Worm (Caenorhabditis elegans) whole organism, L4 larva: ENCODE results near the gene lgc-8.
A peak's percentile ranks its signal among the peaks of the same experiment; 100 is the strongest.
"Not testable (repeated sequence)": the region's sequence is repeated elsewhere in the genome, so short reads cannot be mapped to it uniquely, and the experiment has no call there.

Experiments
- F26F4.8 ChIP-seq: fragments of 200-800 bp; sonication (Bioruptor generic); conservative IDR thresholded peaks from 2 replicates; pipeline ENCODE4 v1.3.6; 2022; ENCODE audit warnings: missing genetic modification characterization, missing compliant biosample characterization
- F44E2.7 ChIP-seq: fragments of 200-800 bp; sonication (Bioruptor generic); IDR thresholded peaks from 2 replicates; pipeline ENCODE4 v2.1.2; 2022; ENCODE audit warnings: missing genetic modification characterization, missing compliant biosample characterization
- T20F7.1 ChIP-seq: fragments of 200-800 bp; sonication (Bioruptor generic); optimal IDR thresholded peaks from 2 replicates; lab custom pipeline; 2018; ENCODE audit warnings: mild to moderate bottlenecking, missing genetic modification characterization, missing compliant biosample characterization
- aha-1 ChIP-seq: fragments of 150-350 bp; peaks from one replicate; lab custom pipeline; 2014; ENCODE audit warnings: missing biosample characterization, missing genetic modification characterization
- ceh-62 ChIP-seq: sonication (generic microtip); optimal IDR thresholded peaks from 2 replicates; lab custom pipeline; 2017; ENCODE audit warnings: missing biosample characterization, missing genetic modification characterization
- ceh-82 ChIP-seq: sonication (generic microtip); optimal IDR thresholded peaks from 2 replicates; lab custom pipeline; 2017; ENCODE audit warnings: missing biosample characterization, missing genetic modification characterization
- ctbp-1 ChIP-seq: fragments of 200-800 bp; sonication (Bioruptor generic); IDR thresholded peaks from 2 replicates; pipeline ENCODE4 v1.3.6; 2022; ENCODE audit warnings: missing genetic modification reagents, missing genetic modification characterization, missing compliant biosample characterization
- daf-19 ChIP-seq: fragments of 200-800 bp; sonication (Bioruptor generic); conservative IDR thresholded peaks from 2 replicates; pipeline ENCODE4 v1.3.6; 2022; ENCODE audit warnings: missing genetic modification characterization, missing compliant biosample characterization
- dmd-6 ChIP-seq: fragments of 200-800 bp; sonication (Bioruptor generic); IDR thresholded peaks from 2 replicates; pipeline ENCODE4 v1.3.6; 2022; ENCODE audit warnings: missing genetic modification reagents, missing genetic modification characterization, missing compliant biosample characterization
- dmd-9 ChIP-seq: fragments of 200-800 bp; sonication (Bioruptor generic); IDR thresholded peaks from 2 replicates; pipeline ENCODE4 v1.3.6; 2022; ENCODE audit warnings: missing genetic modification reagents, missing genetic modification characterization, missing compliant biosample characterization
- dve-1 ChIP-seq: sonication (generic microtip); optimal IDR thresholded peaks from 2 replicates; lab custom pipeline; 2017; ENCODE audit warnings: antibody characterized with exemption, mild to moderate bottlenecking, missing genetic modification characterization, missing compliant biosample characterization; ENCODE audit not compliant: insufficient read depth
- hif-1 ChIP-seq, 2 experiments: sonication (generic microtip); optimal IDR thresholded peaks; 2 replicates each; lab custom pipeline; 2016 to 2017; ENCODE audit warnings: missing compliant biosample characterization in 2 of 2, missing genetic modification characterization in 2 of 2, missing genetic modification reagents in 2 of 2, missing genotype in 2 of 2, mild to moderate bottlenecking in 1 of 2
- hlh-11 ChIP-seq: fragments of 200-800 bp; sonication (Bioruptor generic); optimal IDR thresholded peaks from 2 replicates; lab custom pipeline; 2018; ENCODE audit warnings: mild to moderate bottlenecking, missing genetic modification characterization, missing compliant biosample characterization
- hlh-30 ChIP-seq: sonication (generic microtip); optimal IDR thresholded peaks from 2 replicates; lab custom pipeline; 2017; ENCODE audit warnings: antibody characterized with exemption, mild to moderate bottlenecking, missing genetic modification characterization, missing compliant biosample characterization; ENCODE audit not compliant: insufficient read depth
- hmg-1.1 ChIP-seq: fragments of 200-800 bp; sonication (Bioruptor generic); IDR thresholded peaks from 2 replicates; pipeline ENCODE4 v1.3.6; 2022; ENCODE audit warnings: missing genetic modification reagents, missing genetic modification characterization, missing compliant biosample characterization
- lin-13 ChIP-seq: fragments of 150-350 bp; optimal IDR thresholded peaks from 2 replicates; lab custom pipeline; 2014; ENCODE audit warnings: missing biosample characterization, missing genetic modification reagents, missing genetic modification characterization
- lin-38 ChIP-seq: fragments of 200-800 bp; sonication (Bioruptor generic); IDR thresholded peaks from 2 replicates; pipeline ENCODE4 v1.3.6; 2022; ENCODE audit warnings: missing genetic modification reagents, missing genetic modification characterization, missing compliant biosample characterization
- lsy-2 ChIP-seq, 2 experiments: fragments of 150-350 bp in 1 of 2; sonication (generic microtip) in 1 of 2; optimal IDR thresholded peaks; 2 replicates each; lab custom pipeline; 2014 to 2017; ENCODE audit warnings: missing biosample characterization in 2 of 2, missing genetic modification characterization in 2 of 2
- madf-5 ChIP-seq, 2 experiments: fragments of 200-800 bp; sonication (Bioruptor generic); IDR thresholded peaks; 2 replicates each; pipeline ENCODE4 v1.3.6; 2022; ENCODE audit warnings: missing compliant biosample characterization in 2 of 2, missing genetic modification characterization in 2 of 2
- madf-9 ChIP-seq: fragments of 200-800 bp; sonication (Bioruptor generic); conservative IDR thresholded peaks from 2 replicates; pipeline ENCODE4 v1.3.6; 2022; ENCODE audit warnings: missing genetic modification reagents, missing genetic modification characterization, missing compliant biosample characterization
- mdl-1 ChIP-seq, 2 experiments: fragments of 150-350 bp in 1 of 2; sonication (generic microtip) in 1 of 2; optimal IDR thresholded peaks; 2 replicates each; lab custom pipeline; 2014 to 2017; ENCODE audit warnings: missing biosample characterization in 2 of 2, missing genetic modification characterization in 2 of 2
- mep-1 ChIP-seq: fragments of 150-350 bp; sonication (generic microtip); optimal IDR thresholded peaks from 3 replicates; lab custom pipeline; 2014; ENCODE audit warnings: missing biosample characterization, missing genetic modification characterization
- mxl-2 ChIP-seq: fragments of 200-800 bp; sonication (Bioruptor generic); conservative IDR thresholded peaks from 2 replicates; pipeline ENCODE4 v1.3.6; 2022; ENCODE audit warnings: missing genetic modification reagents, missing genetic modification characterization, missing compliant biosample characterization
- mxl-3 ChIP-seq: fragments of 200-800 bp; sonication (Bioruptor generic); optimal IDR thresholded peaks from 2 replicates; lab custom pipeline; 2018; ENCODE audit warnings: mild to moderate bottlenecking, missing genetic modification characterization, missing compliant biosample characterization
- nhr-11 ChIP-seq: fragments of 150-350 bp; optimal IDR thresholded peaks from 2 replicates; lab custom pipeline; 2014; ENCODE audit warnings: missing biosample characterization, missing genetic modification characterization
- nhr-28 ChIP-seq: fragments of 150-350 bp; optimal IDR thresholded peaks from 2 replicates; lab custom pipeline; 2014; ENCODE audit warnings: missing biosample characterization, missing genetic modification characterization
- nhr-76 ChIP-seq: fragments of 150-350 bp; optimal IDR thresholded peaks from 2 replicates; lab custom pipeline; 2014; ENCODE audit warnings: missing biosample characterization, missing genetic modification characterization
- pha-4 ChIP-seq, 2 experiments: fragments of 150-350 bp in 1 of 2; fragments of 200-800 bp in 1 of 2; sonication (Bioruptor generic) in 1 of 2; IDR thresholded peaks in 1 of 2; optimal IDR thresholded peaks in 1 of 2; 2 replicates each; pipeline versions ENCODE4 v1.3.6 to Lab custom; 2014 to 2022; ENCODE audit warnings: missing genetic modification characterization in 2 of 2, missing genetic modification reagents in 2 of 2, missing biosample characterization in 1 of 2, missing compliant biosample characterization in 1 of 2
- saeg-2 ChIP-seq: fragments of 200-800 bp; sonication (Bioruptor generic); IDR thresholded peaks from 2 replicates; pipeline ENCODE4 v1.3.6; 2022; ENCODE audit warnings: missing genetic modification reagents, missing genetic modification characterization, missing compliant biosample characterization
- set-16 ChIP-seq: fragments of 200-800 bp; sonication (Bioruptor generic); IDR thresholded peaks from 2 replicates; pipeline ENCODE4 v1.3.6; 2022; ENCODE audit warnings: missing genetic modification reagents, missing genetic modification characterization, missing compliant biosample characterization
- skn-1 ChIP-seq: fragments of 150-350 bp; optimal IDR thresholded peaks from 2 replicates; lab custom pipeline; 2014; ENCODE audit warnings: missing biosample characterization, missing genetic modification characterization
- snpc-1.2 ChIP-seq: fragments of 200-800 bp; sonication (Bioruptor generic); IDR thresholded peaks from 2 replicates; pipeline ENCODE4 v1.3.6; 2022; ENCODE audit warnings: missing genetic modification reagents, missing genetic modification characterization, missing compliant biosample characterization
- unc-39 ChIP-seq: sonication (generic microtip); optimal IDR thresholded peaks from 2 replicates; lab custom pipeline; 2017; ENCODE audit warnings: missing biosample characterization, missing genetic modification characterization
- unc-62 ChIP-seq, 3 experiments: fragments of 150-350 bp in 1 of 3; sonication (generic microtip); optimal IDR thresholded peaks in 2 of 3; peaks in 1 of 3; 1 replicate in 1 of 3; 2 replicates in 2 of 3; lab custom pipeline; 2014 to 2017; ENCODE audit warnings: missing biosample characterization in 3 of 3, missing genetic modification characterization in 3 of 3, missing genetic modification reagents in 3 of 3, missing genotype in 1 of 3

lgc-8 gene

ce11 chrIV:14741926-14742325 lies 26.3 kb downstream of the lgc-8 start:
- TF ChIP-seq madf-5 (GFP tag; IDR thresholded peaks at IDR 0.05; lab: Robert Waterston, UW), result no peak
- peak; percentile 96 for TF ChIP-seq aha-1 (tag; lab: Kevin White, UChicago)

- TF ChIP-seq lin-38 (GFP tag; lab: Robert Waterston, UW), result peak; percentile 16; the same call in 1 of the 2 replicates
- TF ChIP-seq snpc-1.2 (GFP tag; lab: Robert Waterston, UW), result peak; percentile 67; the same call in 1 of the 2 replicates
- TF ChIP-seq set-16 (GFP tag; lab: Robert Waterston, UW), result peak; percentile 84; the same call in 1 of the 2 replicates
Observed at ce11 chrIV:14747578-14748208, 32.1 kb downstream of the lgc-8 start.

ce11 chrIV:14754912-14755311 lies 39.3 kb downstream of the lgc-8 start, which contains the start of gene Y57G11C.499:
TSS of gene Y57G11C.499 (minus strand) at chrIV:14754934.
- TF ChIP-seq dmd-9 (GFP tag; lab: Robert Waterston, UW), result no peak
- TF ChIP-seq ceh-62 (tag; lab: Kevin White, UChicago), result no peak
- TF ChIP-seq nhr-76 (tag; lab: Kevin White, UChicago), result no peak
- no peak for TF ChIP-seq lin-13 (GFP tag; lab: Kevin White, UChicago)
- TF ChIP-seq snpc-1.2 (GFP tag; lab: Robert Waterston, UW), result peak; percentile 91

- no peak for TF ChIP-seq pha-4 (GFP tag; IDR thresholded peaks at IDR 0.05; lab: Robert Waterston, UW)
- no peak for TF ChIP-seq pha-4 (tag; optimal IDR thresholded peaks at IDR 0.05; lab: Kevin White, UChicago)
- TF ChIP-seq snpc-1.2 (GFP tag; lab: Robert Waterston, UW), result peak; percentile 59; the same call in 1 of the 2 replicates
Observed at ce11 chrIV:14757786-14758185, 42.2 kb downstream of the lgc-8 start.

ce11 chrIV:14759662-14760061 lies 44.1 kb downstream of the lgc-8 start:
- TF ChIP-seq F26F4.8 (GFP tag; lab: Robert Waterston, UW), result no peak
- TF ChIP-seq snpc-1.2 (GFP tag; lab: Robert Waterston, UW), result peak; percentile 65
- no peak for TF ChIP-seq ceh-82 (tag; lab: Kevin White, UChicago)
- no peak for TF ChIP-seq unc-39 (tag; lab: Kevin White, UChicago)
- no peak for TF ChIP-seq skn-1
- TF ChIP-seq F44E2.7, result no peak

- TF ChIP-seq hmg-1.1 (GFP tag; lab: Robert Waterston, UW) (no peak), hlh-30 (tag; lab: Kevin White, UChicago) (no peak), T20F7.1 (GFP tag; lab: Kevin White, UChicago) (no peak), unc-39 (tag; lab: Kevin White, UChicago) (no peak)
Observed at ce11 chrIV:14760845-14761244, 45.2 kb downstream of the lgc-8 start, which contains the start of gene ptp-5.2. TSS of gene ptp-5.2 (minus strand) at chrIV:14760945.

ce11 chrIV:14763348-14763747 lies 47.7 kb downstream of the lgc-8 start:
- peak; percentile 33 for TF ChIP-seq nhr-28 (tag; lab: Kevin White, UChicago)
- peak; percentile 62 for TF ChIP-seq dve-1
- TF ChIP-seq lsy-2 (tag; optimal IDR thresholded peaks at IDR 0.05; lab: Kevin White, UChicago), result peak in 1 of 2 experiments; percentile 40
- peak; percentile 97 for TF ChIP-seq hlh-30 (tag; lab: Kevin White, UChicago)
- peak in 1 of 2 experiments; percentile 17 for TF ChIP-seq hif-1 (tag; optimal IDR thresholded peaks at IDR 0.05; lab: Kevin White, UChicago)
- TF ChIP-seq mdl-1 (tag; optimal IDR thresholded peaks at IDR 0.05; lab: Kevin White, UChicago), result peak; percentile 51 to 90
- TF ChIP-seq mep-1 (tag; lab: Kevin White, UChicago), result peak; percentile 36
- 0 out of 2 replicates have a peak, but pooled peaks have one; percentile 43 for TF ChIP-seq daf-19
- TF ChIP-seq ctbp-1 (GFP tag; lab: Robert Waterston, UW), result 0 out of 2 replicates have a peak, but pooled peaks have one; percentile 18
- peak; percentile 84; the same call in 1 of the 2 replicates for TF ChIP-seq hmg-1.1 (GFP tag; lab: Robert Waterston, UW)
- peak; percentile 80 for TF ChIP-seq hlh-11 (tag; lab: Kevin White, UChicago)
- TF ChIP-seq dmd-6 (GFP tag; lab: Robert Waterston, UW), result peak; percentile 66
- peak in 1 of 2 experiments; percentile 96 for TF ChIP-seq unc-62 (GFP tag; optimal IDR thresholded peaks at IDR 0.05 in 1 of 2; lab: Kevin White, UChicago)
- not testable (repeated sequence) for TF ChIP-seq unc-62 (tag; optimal IDR thresholded peaks at IDR 0.05; lab: Kevin White, UChicago)
- TF ChIP-seq saeg-2 (GFP tag; lab: Robert Waterston, UW), result 0 out of 2 replicates have a peak, but pooled peaks have one; percentile 44
- peak; percentile 63 for TF ChIP-seq T20F7.1 (GFP tag; lab: Kevin White, UChicago)
- peak; percentile 39 for TF ChIP-seq nhr-11 (tag; lab: Kevin White, UChicago)
- 0 out of 2 replicates have a peak, but pooled peaks have one; percentile 44 for TF ChIP-seq mxl-2
- TF ChIP-seq madf-9 (GFP tag; lab: Robert Waterston, UW), result 0 out of 2 replicates have a peak, but pooled peaks have one; percentile 25
- peak; percentile 51 for TF ChIP-seq lin-38 (GFP tag; lab: Robert Waterston, UW)
- peak; percentile 69 for TF ChIP-seq mxl-3
